Worm (Caenorhabditis elegans) whole organism, L3 larva: Measurements from ENCODE around the gene sax-3.

Source experiments
- R02D3.7 ChIP-seq: fragments of 150-350 bp; optimal IDR thresholded peaks from 2 replicates; lab custom pipeline; 2014; ENCODE audit warnings: missing biosample characterization, missing genetic modification characterization
- ZK546.5 ChIP-seq: sonication (generic microtip); optimal IDR thresholded peaks from 2 replicates; lab custom pipeline; 2017; ENCODE audit warnings: missing biosample characterization, missing genetic modification characterization
- ama-1 ChIP-seq: fragments of 150-350 bp; optimal IDR thresholded peaks from 2 replicates; lab custom pipeline; 2018
- ceh-16 ChIP-seq: sonication (generic microtip); optimal IDR thresholded peaks from 2 replicates; lab custom pipeline; 2017; ENCODE audit warnings: missing biosample characterization, missing genetic modification characterization
- ceh-28 ChIP-seq: fragments of 150-350 bp; optimal IDR thresholded peaks from 2 replicates; lab custom pipeline; 2014; ENCODE audit warnings: missing biosample characterization, missing genetic modification reagents, missing genetic modification characterization
- ceh-82 ChIP-seq: fragments of 150-350 bp; optimal IDR thresholded peaks from 2 replicates; lab custom pipeline; 2014; ENCODE audit warnings: missing biosample characterization, missing genetic modification characterization
- ceh-9 ChIP-seq: sonication (generic microtip); optimal IDR thresholded peaks from 2 replicates; lab custom pipeline; 2018; ENCODE audit warnings: missing biosample characterization, missing genetic modification characterization
- daf-12 ChIP-seq: fragments of 150-350 bp; optimal IDR thresholded peaks from 2 replicates; lab custom pipeline; 2014; ENCODE audit warnings: missing biosample characterization, missing genetic modification reagents, missing genetic modification characterization
- elt-2 ChIP-seq: sonication (generic microtip); optimal IDR thresholded peaks from 2 replicates; lab custom pipeline; 2016; ENCODE audit warnings: missing genetic modification reagents, mild to moderate bottlenecking, missing genetic modification characterization, missing compliant biosample characterization
- eor-1 ChIP-seq, 2 experiments: fragments of 150-350 bp; optimal IDR thresholded peaks; 2 replicates each; lab custom pipeline; 2014 to 2018; ENCODE audit warnings: missing biosample characterization in 2 of 2, missing genetic modification characterization in 2 of 2
- fkh-10 ChIP-seq: sonication (generic microtip); optimal IDR thresholded peaks from 2 replicates; lab custom pipeline; 2017; ENCODE audit warnings: missing biosample characterization, missing genetic modification reagents, missing genetic modification characterization
- fkh-2 ChIP-seq: fragments of 150-350 bp; optimal IDR thresholded peaks from 2 replicates; lab custom pipeline; 2014; ENCODE audit warnings: missing biosample characterization, missing genetic modification reagents, missing genetic modification characterization
- fos-1 ChIP-seq: fragments of 150-350 bp; optimal IDR thresholded peaks from 2 replicates; lab custom pipeline; 2014; ENCODE audit warnings: missing biosample characterization, missing genetic modification characterization
- jun-1 ChIP-seq: fragments of 150-350 bp; optimal IDR thresholded peaks from 2 replicates; lab custom pipeline; 2014; ENCODE audit warnings: missing biosample characterization, missing genetic modification reagents, missing genetic modification characterization
- lsy-12 ChIP-seq: sonication (generic microtip); optimal IDR thresholded peaks from 2 replicates; lab custom pipeline; 2016; ENCODE audit warnings: mild to moderate bottlenecking, missing genetic modification characterization, missing compliant biosample characterization
- mdl-1 ChIP-seq: fragments of 150-350 bp; optimal IDR thresholded peaks from 2 replicates; lab custom pipeline; 2014; ENCODE audit warnings: missing biosample characterization, missing genetic modification characterization
- mml-1 ChIP-seq: fragments of 150-350 bp; sonication (generic microtip); optimal IDR thresholded peaks from 3 replicates; lab custom pipeline; 2014; ENCODE audit warnings: missing biosample characterization, missing genetic modification characterization
- nfya-1 ChIP-seq: sonication (generic microtip); optimal IDR thresholded peaks from 2 replicates; lab custom pipeline; 2017; ENCODE audit warnings: missing genetic modification characterization, mild to moderate bottlenecking, missing compliant biosample characterization, antibody characterized with exemption, moderate library complexity; ENCODE audit not compliant: insufficient read depth
- nhr-12 ChIP-seq: fragments of 150-350 bp; optimal IDR thresholded peaks from 2 replicates; lab custom pipeline; 2014; ENCODE audit warnings: missing biosample characterization, missing genetic modification characterization
- nhr-25 ChIP-seq: sonication (generic microtip); optimal IDR thresholded peaks from 2 replicates; lab custom pipeline; 2017; ENCODE audit warnings: missing biosample characterization, missing genetic modification characterization
- nhr-28 ChIP-seq: fragments of 150-350 bp; optimal IDR thresholded peaks from 2 replicates; lab custom pipeline; 2014; ENCODE audit warnings: missing biosample characterization, missing genetic modification characterization
- nhr-43 ChIP-seq: sonication (generic microtip); optimal IDR thresholded peaks from 2 replicates; lab custom pipeline; 2016; ENCODE audit warnings: mild to moderate bottlenecking, missing genetic modification characterization, missing compliant biosample characterization; ENCODE audit not compliant: poor library complexity, severe bottlenecking
- nhr-67 ChIP-seq: fragments of 150-350 bp; optimal IDR thresholded peaks from 2 replicates; lab custom pipeline; 2014; ENCODE audit warnings: missing biosample characterization, missing genetic modification characterization
- nhr-76 ChIP-seq: fragments of 150-350 bp; sonication (generic microtip); optimal IDR thresholded peaks from 5 replicates; lab custom pipeline; 2014; ENCODE audit warnings: missing biosample characterization, missing genetic modification characterization
- nhr-77 ChIP-seq: fragments of 150-350 bp; optimal IDR thresholded peaks from 2 replicates; lab custom pipeline; 2014; ENCODE audit warnings: missing biosample characterization, missing genetic modification characterization
- pqm-1 ChIP-seq: fragments of 150-350 bp; optimal IDR thresholded peaks from 2 replicates; lab custom pipeline; 2017; ENCODE audit warnings: missing biosample characterization, missing genetic modification characterization, inconsistent platforms
- skn-1 ChIP-seq: fragments of 150-350 bp; optimal IDR thresholded peaks from 2 replicates; lab custom pipeline; 2014; ENCODE audit warnings: missing biosample characterization, missing genetic modification characterization
- snpc-4 ChIP-seq: fragments of 150-350 bp; optimal IDR thresholded peaks from 2 replicates; lab custom pipeline; 2014; ENCODE audit warnings: missing biosample characterization, missing genetic modification characterization
- tbx-2 ChIP-seq: sonication (generic microtip); optimal IDR thresholded peaks from 2 replicates; lab custom pipeline; 2016; ENCODE audit warnings: mild to moderate bottlenecking, missing genetic modification characterization, missing compliant biosample characterization
- unc-39 ChIP-seq: sonication (generic microtip); optimal IDR thresholded peaks from 4 replicates; lab custom pipeline; 2017; ENCODE audit warnings: missing biosample characterization, missing genetic modification characterization
- unc-62 ChIP-seq: fragments of 150-350 bp; sonication (generic microtip); optimal IDR thresholded peaks from 4 replicates; lab custom pipeline; 2014; ENCODE audit warnings: missing biosample characterization, missing genetic modification reagents, missing genetic modification characterization
- zag-1 ChIP-seq: fragments of 150-350 bp; optimal IDR thresholded peaks from 2 replicates; lab custom pipeline; 2014; ENCODE audit warnings: missing biosample characterization, missing genetic modification characterization
- ztf-11 ChIP-seq: fragments of 150-350 bp; optimal IDR thresholded peaks from 2 replicates; lab custom pipeline; 2014; ENCODE audit warnings: missing biosample characterization, missing genetic modification characterization
- ztf-4 ChIP-seq: fragments of 150-350 bp; optimal IDR thresholded peaks from 2 replicates; lab custom pipeline; 2014; ENCODE audit warnings: missing biosample characterization, missing genetic modification characterization

Gene sax-3

ce11 chrX:3465785-3466184 is at the start of gene sax-3, which contains the start of gene ZK377.15:
Gene sax-3, minus strand, starts transcription at chrX:3465927.
Gene ZK377.15, minus strand, starts transcription at chrX:3465885.
- TF ChIP-seq elt-2 (tag; lab: Kevin White, UChicago) = no peak
- TF ChIP-seq ceh-9 (tag; lab: Kevin White, UChicago) = no peak
- no peak for TF ChIP-seq daf-12
- TF ChIP-seq unc-39 (tag; lab: Kevin White, UChicago) = no peak
- TF ChIP-seq mml-1 (tag; lab: Kevin White, UChicago) = no peak
- TF ChIP-seq ceh-28 (tag; lab: Kevin White, UChicago) = no peak
- TF ChIP-seq lsy-12 (tag; lab: Kevin White, UChicago) = no peak
- TF ChIP-seq nhr-77 = no peak
- no peak for TF ChIP-seq nhr-28 (tag; lab: Kevin White, UChicago)
- TF ChIP-seq ztf-11 (tag; lab: Kevin White, UChicago) = no peak
- TF ChIP-seq snpc-4 (tag; lab: Kevin White, UChicago) = no peak
- TF ChIP-seq tbx-2 (tag; lab: Kevin White, UChicago) = no peak
- no peak for TF ChIP-seq ceh-16 (tag; lab: Kevin White, UChicago)
- no peak for TF ChIP-seq ztf-4 (tag; lab: Kevin White, UChicago)
- TF ChIP-seq unc-62 (GFP tag; lab: Kevin White, UChicago) = no peak
- TF ChIP-seq nhr-12 (tag; lab: Kevin White, UChicago) = no peak
- TF ChIP-seq jun-1 = no peak
- no peak for TF ChIP-seq skn-1 (tag; lab: Kevin White, UChicago)
- no peak for TF ChIP-seq nhr-76 (tag; lab: Kevin White, UChicago)
- TF ChIP-seq eor-1 (tag; optimal IDR thresholded peaks at IDR 0.05; lab: Kevin White, UChicago) = no peak

ce11 chrX:3513715-3514114 is 48.0 kb upstream of the sax-3 start:
- TF ChIP-seq fkh-10 (GFP tag; lab: Kevin White, UChicago) (peak; percentile 81), ceh-82 (tag; lab: Kevin White, UChicago) (no peak)

ce11 chrX:3508906-3509305 is 43.2 kb upstream of the sax-3 start, which contains the start of gene sox-4:
Gene sox-4, minus strand, starts transcription at chrX:3509006.
- TF ChIP-seq ceh-28 (tag; lab: Kevin White, UChicago) (no peak), ama-1 (no peak), R02D3.7 (no peak), nhr-28 (tag; lab: Kevin White, UChicago) (no peak), fkh-2 (tag; lab: Kevin White, UChicago) (no peak), fos-1 (tag; lab: Kevin White, UChicago) (no peak), eor-1 (tag; optimal IDR thresholded peaks at IDR 0.05; lab: Kevin White, UChicago) (no peak), nhr-12 (tag; lab: Kevin White, UChicago) (no peak), pqm-1 (tag; lab: Kevin White, UChicago) (no peak), ztf-11 (tag; lab: Kevin White, UChicago) (no peak), ZK546.5 (tag; lab: Kevin White, UChicago) (no peak), nhr-76 (tag; lab: Kevin White, UChicago) (no peak), nhr-43 (tag; lab: Kevin White, UChicago) (no peak), zag-1 (tag; lab: Kevin White, UChicago) (no peak), nhr-25 (no peak)

- TF ChIP-seq nhr-67 (tag; lab: Kevin White, UChicago) (no peak), mdl-1 (tag; lab: Kevin White, UChicago) (no peak), nhr-43 (tag; lab: Kevin White, UChicago) (no peak)
These were observed 41.5 kb upstream of the sax-3 start for ce11 chrX:3507214-3507613.

- TF ChIP-seq skn-1 (tag; lab: Kevin White, UChicago) (peak; percentile 0), elt-2 (tag; lab: Kevin White, UChicago) (peak; percentile 57), nfya-1 (tag; lab: Kevin White, UChicago) (no peak), pqm-1 (tag; lab: Kevin White, UChicago) (peak; percentile 30), ceh-16 (tag; lab: Kevin White, UChicago) (no peak)
These were observed 40.8 kb upstream of the sax-3 start for ce11 chrX:3506556-3506955.
